Worm (Caenorhabditis elegans) whole organism, L1 larva: ENCODE measurements around the gene cnc-4.

Experiments
- C04F5.9 ChIP-seq: sonication (generic microtip); optimal IDR thresholded peaks from 2 replicates; lab custom pipeline; 2016; ENCODE audit warnings: missing genetic modification characterization, missing compliant biosample characterization
- C16A3.4 ChIP-seq: fragments of 150-350 bp; optimal IDR thresholded peaks from 2 replicates; lab custom pipeline; 2014; ENCODE audit warnings: missing biosample characterization, missing genetic modification characterization
- aly-2 ChIP-seq: fragments of 150-350 bp; optimal IDR thresholded peaks from 2 replicates; lab custom pipeline; 2014; ENCODE audit warnings: missing biosample characterization, missing genetic modification characterization
- ama-1 ChIP-seq: fragments of 150-350 bp; optimal IDR thresholded peaks from 2 replicates; lab custom pipeline; 2014
- ceh-63 ChIP-seq: fragments of 200-800 bp; sonication (Bioruptor generic); optimal IDR thresholded peaks from 2 replicates; lab custom pipeline; 2018; ENCODE audit warnings: mild to moderate bottlenecking, missing genetic modification characterization, missing compliant biosample characterization
- ceh-8 ChIP-seq: fragments of 200-800 bp; sonication (Bioruptor generic); optimal IDR thresholded peaks from 2 replicates; lab custom pipeline; 2018; ENCODE audit warnings: mild to moderate bottlenecking, missing genetic modification characterization, moderate library complexity, missing compliant biosample characterization
- ceh-82 ChIP-seq, 3 experiments: fragments of 150-350 bp in 1 of 3; sonication (generic microtip) in 2 of 3; optimal IDR thresholded peaks; 2 replicates each; lab custom pipeline; 2014 to 2017; ENCODE audit warnings: missing biosample characterization in 3 of 3, missing genetic modification characterization in 3 of 3
- ceh-88 ChIP-seq: fragments of 200-800 bp; sonication (Bioruptor generic); IDR thresholded peaks from 2 replicates; pipeline ENCODE4 v1.3.6; 2022; ENCODE audit warnings: missing genetic modification characterization, missing compliant biosample characterization
- dpl-1 ChIP-seq, 3 experiments: fragments of 150-350 bp in 2 of 3; sonication (generic microtip) in 1 of 3; optimal IDR thresholded peaks; 2 replicates each; lab custom pipeline; 2014 to 2017; ENCODE audit warnings: missing biosample characterization in 3 of 3, missing genetic modification characterization in 3 of 3, missing genetic modification reagents in 3 of 3
- efl-3 ChIP-seq: fragments of 200-800 bp; sonication (Bioruptor generic); optimal IDR thresholded peaks from 2 replicates; lab custom pipeline; 2018; ENCODE audit warnings: mild to moderate bottlenecking, missing genetic modification characterization, missing compliant biosample characterization
- elt-2 ChIP-seq: sonication (generic microtip); optimal IDR thresholded peaks from 2 replicates; lab custom pipeline; 2016; ENCODE audit warnings: missing genetic modification characterization, mild to moderate bottlenecking, inconsistent platforms, missing compliant biosample characterization, missing genetic modification reagents
- elt-3 ChIP-seq, 6 experiments: fragments of 150-350 bp in 1 of 6; sonication (generic microtip); optimal IDR thresholded peaks; 2 replicates each; lab custom pipeline; 2017 to 2018; ENCODE audit warnings: missing biosample characterization in 6 of 6, missing genetic modification characterization in 6 of 6, inconsistent platforms in 1 of 6
- fkh-4 ChIP-seq: sonication (generic microtip); optimal IDR thresholded peaks from 2 replicates; lab custom pipeline; 2016; ENCODE audit warnings: missing compliant biosample characterization, missing genetic modification characterization, borderline replicate concordance
- fos-1 ChIP-seq: fragments of 150-350 bp; optimal IDR thresholded peaks from 2 replicates; lab custom pipeline; 2014; ENCODE audit warnings: missing biosample characterization, missing genetic modification characterization
- grh-1 ChIP-seq: fragments of 200-800 bp; sonication (Bioruptor generic); IDR thresholded peaks from 2 replicates; pipeline ENCODE4 v1.3.6; 2022; ENCODE audit warnings: missing genetic modification reagents, missing genetic modification characterization, missing compliant biosample characterization
- irx-1 ChIP-seq: sonication (generic microtip); optimal IDR thresholded peaks from 2 replicates; lab custom pipeline; 2016; ENCODE audit warnings: missing genetic modification characterization, missing compliant biosample characterization
- isw-1 ChIP-seq: fragments of 200-800 bp; sonication (Bioruptor generic); IDR thresholded peaks from 2 replicates; pipeline ENCODE4 v1.3.6; 2022; ENCODE audit warnings: missing genetic modification characterization, missing compliant biosample characterization
- lin-13 ChIP-seq: fragments of 150-350 bp; optimal IDR thresholded peaks from 2 replicates; lab custom pipeline; 2014; ENCODE audit warnings: missing biosample characterization, missing genetic modification reagents, missing genetic modification characterization
- lin-15B ChIP-seq: fragments of 150-350 bp; sonication (generic microtip); optimal IDR thresholded peaks from 3 replicates; lab custom pipeline; 2014; ENCODE audit warnings: missing biosample characterization, missing genetic modification characterization
- lir-3 ChIP-seq: sonication (generic microtip); optimal IDR thresholded peaks from 2 replicates; lab custom pipeline; 2016; ENCODE audit warnings: mild to moderate bottlenecking, missing genetic modification characterization, moderate library complexity, missing compliant biosample characterization; ENCODE audit not compliant: poor library complexity
- lsy-2 ChIP-seq, 2 experiments: fragments of 150-350 bp; optimal IDR thresholded peaks; 2 replicates each; lab custom pipeline; 2014; ENCODE audit warnings: missing biosample characterization in 2 of 2, missing genetic modification characterization in 2 of 2
- mef-2 ChIP-seq: fragments of 150-350 bp; optimal IDR thresholded peaks from 2 replicates; lab custom pipeline; 2014; ENCODE audit warnings: missing biosample characterization, missing genetic modification characterization
- nhr-12 ChIP-seq: sonication (generic microtip); optimal IDR thresholded peaks from 2 replicates; lab custom pipeline; 2017; ENCODE audit warnings: missing biosample characterization, missing genetic modification characterization
- nhr-20 ChIP-seq: sonication (generic microtip); optimal IDR thresholded peaks from 2 replicates; lab custom pipeline; 2016; ENCODE audit warnings: mild to moderate bottlenecking, missing genetic modification characterization, missing compliant biosample characterization
- nhr-237 ChIP-seq: fragments of 150-350 bp; optimal IDR thresholded peaks from 2 replicates; lab custom pipeline; 2014; ENCODE audit warnings: missing biosample characterization, missing genetic modification characterization
- nhr-71 ChIP-seq: sonication (generic microtip); optimal IDR thresholded peaks from 2 replicates; lab custom pipeline; 2016; ENCODE audit warnings: mild to moderate bottlenecking, missing genetic modification characterization, moderate library complexity, missing compliant biosample characterization
- nhr-76 ChIP-seq: sonication (generic microtip); optimal IDR thresholded peaks from 2 replicates; lab custom pipeline; 2017; ENCODE audit warnings: missing biosample characterization, missing genetic modification characterization
- nhr-77 ChIP-seq: fragments of 150-350 bp; optimal IDR thresholded peaks from 2 replicates; lab custom pipeline; 2014; ENCODE audit warnings: missing biosample characterization, missing genetic modification characterization
- nhr-84 ChIP-seq: sonication (generic microtip); optimal IDR thresholded peaks from 2 replicates; lab custom pipeline; 2017; ENCODE audit warnings: missing biosample characterization, missing genetic modification characterization
- nhr-90 ChIP-seq: sonication (generic microtip); optimal IDR thresholded peaks from 2 replicates; lab custom pipeline; 2016; ENCODE audit warnings: mild to moderate bottlenecking, missing genetic modification characterization, missing compliant biosample characterization; ENCODE audit not compliant: poor library complexity
- pax-3 ChIP-seq: fragments of 200-800 bp; sonication (Bioruptor generic); optimal IDR thresholded peaks from 2 replicates; lab custom pipeline; 2018; ENCODE audit warnings: mild to moderate bottlenecking, missing genetic modification characterization, moderate library complexity, missing compliant biosample characterization
- pqm-1 ChIP-seq: sonication (generic microtip); optimal IDR thresholded peaks from 3 replicates; lab custom pipeline; 2017; ENCODE audit warnings: missing biosample characterization, missing genetic modification characterization
- rnt-1 ChIP-seq: sonication (generic microtip); optimal IDR thresholded peaks from 2 replicates; lab custom pipeline; 2016; ENCODE audit warnings: mild to moderate bottlenecking, missing genetic modification characterization, moderate library complexity, missing compliant biosample characterization
- skn-1 ChIP-seq: fragments of 150-350 bp; optimal IDR thresholded peaks from 2 replicates; lab custom pipeline; 2014; ENCODE audit warnings: missing biosample characterization, missing genetic modification characterization
- snpc-4 ChIP-seq: fragments of 150-350 bp; optimal IDR thresholded peaks from 2 replicates; lab custom pipeline; 2014; ENCODE audit warnings: missing biosample characterization, missing genetic modification characterization
- sup-37 ChIP-seq: fragments of 200-800 bp; sonication (Bioruptor generic); optimal IDR thresholded peaks from 2 replicates; lab custom pipeline; 2018; ENCODE audit warnings: mild to moderate bottlenecking, missing genetic modification characterization, missing compliant biosample characterization
- swsn-7 ChIP-seq: sonication (generic microtip); optimal IDR thresholded peaks from 2 replicates; lab custom pipeline; 2016; ENCODE audit warnings: missing genetic modification characterization, missing compliant biosample characterization
- tbx-2 ChIP-seq: sonication (generic microtip); optimal IDR thresholded peaks from 2 replicates; lab custom pipeline; 2016; ENCODE audit warnings: missing genetic modification characterization, missing compliant biosample characterization
- unc-130 ChIP-seq: fragments of 150-350 bp; optimal IDR thresholded peaks from 2 replicates; lab custom pipeline; 2017; ENCODE audit warnings: missing biosample characterization, missing genetic modification characterization, inconsistent platforms
- unc-62 ChIP-seq: fragments of 150-350 bp; optimal IDR thresholded peaks from 2 replicates; lab custom pipeline; 2014; ENCODE audit warnings: missing biosample characterization, missing genetic modification reagents, missing genetic modification characterization
- vab-15 ChIP-seq: sonication (generic microtip); optimal IDR thresholded peaks from 2 replicates; lab custom pipeline; 2017; ENCODE audit warnings: missing genotype, mild to moderate bottlenecking, missing genetic modification characterization, missing compliant biosample characterization
- ztf-11 ChIP-seq, 2 experiments: sonication (generic microtip); optimal IDR thresholded peaks; 2 replicates each; lab custom pipeline; 2016 to 2017; ENCODE audit warnings: missing genetic modification characterization in 2 of 2, missing biosample characterization in 1 of 2, missing compliant biosample characterization in 1 of 2

The cnc-4 gene

ce11 chrV:1480841-1481240, 33.8 kb downstream of the cnc-4 start (continued):
- TF ChIP-seq elt-2 (tag; lab: Kevin White, UChicago) (no peak), lin-15B (no peak), lsy-2 (tag; optimal IDR thresholded peaks at IDR 0.05; lab: Kevin White, UChicago) (peak in 1 of 2 experiments; percentile 52), irx-1 (tag; lab: Kevin White, UChicago) (peak; percentile 11), C04F5.9 (tag; lab: Kevin White, UChicago) (no peak), unc-62 (GFP tag; lab: Kevin White, UChicago) (no peak), ztf-11 (tag; optimal IDR thresholded peaks at IDR 0.05; lab: Kevin White, UChicago) (no peak), ceh-8 (GFP tag; lab: Kevin White, UChicago) (no peak), elt-3 (tag; optimal IDR thresholded peaks at IDR 0.05; lab: Kevin White, UChicago) (no peak), nhr-71 (peak; percentile 88), tbx-2 (tag; lab: Kevin White, UChicago) (peak; percentile 37), nhr-90 (tag; lab: Kevin White, UChicago) (no peak), nhr-84 (tag; lab: Kevin White, UChicago) (no peak), nhr-20 (peak; percentile 58), nhr-76 (no peak), pqm-1 (tag; lab: Kevin White, UChicago) (no peak), isw-1 (GFP tag; lab: Robert Waterston, UW) (no peak), nhr-77 (tag; lab: Kevin White, UChicago) (no peak), unc-130 (peak; percentile 58), fkh-4 (no peak), snpc-4 (tag; lab: Kevin White, UChicago) (no peak), fos-1 (tag; lab: Kevin White, UChicago) (no peak), grh-1 (GFP tag; lab: Robert Waterston, UW) (no peak), pax-3 (tag; lab: Kevin White, UChicago) (no peak), efl-3 (GFP tag; lab: Kevin White, UChicago) (no peak)

ce11 chrV:1481742-1482141, 34.7 kb downstream of the cnc-4 start, which contains the start of gene C38C3.4:
Gene C38C3.4, plus strand, starts transcription at chrV:1482042.
- no peak for TF ChIP-seq lir-3 (tag; lab: Kevin White, UChicago)
- no peak for TF ChIP-seq nhr-12
- TF ChIP-seq nhr-20, result no peak
- TF ChIP-seq C16A3.4 (tag; lab: Kevin White, UChicago), result no peak
- no peak for TF ChIP-seq lin-13 (GFP tag; lab: Kevin White, UChicago)
- TF ChIP-seq nhr-237 (tag; lab: Kevin White, UChicago), result no peak
- no peak for TF ChIP-seq fkh-4
- TF ChIP-seq ama-1, result no peak
- no peak for TF ChIP-seq rnt-1 (tag; lab: Kevin White, UChicago)
- TF ChIP-seq ceh-82 (tag; optimal IDR thresholded peaks at IDR 0.05; lab: Kevin White, UChicago), result no peak
- no peak for TF ChIP-seq skn-1 (tag; lab: Kevin White, UChicago)
- no peak for TF ChIP-seq mef-2 (tag; lab: Kevin White, UChicago)
- no peak for TF ChIP-seq unc-62 (GFP tag; lab: Kevin White, UChicago)
- no peak for TF ChIP-seq ceh-88 (GFP tag; lab: Robert Waterston, UW)
- no peak for TF ChIP-seq dpl-1 (GFP tag; optimal IDR thresholded peaks at IDR 0.05; lab: Kevin White, UChicago)
- no peak for TF ChIP-seq sup-37 (GFP tag; lab: Kevin White, UChicago)
- no peak for TF ChIP-seq vab-15 (tag; lab: Kevin White, UChicago)
- TF ChIP-seq swsn-7 (tag; lab: Kevin White, UChicago), result no peak
- TF ChIP-seq ceh-63 (GFP tag; lab: Kevin White, UChicago), result no peak
- TF ChIP-seq aly-2, result no peak
- TF ChIP-seq, all 84 proteins: peak for 0
